Fruit fly (Drosophila melanogaster): ENCODE data around the gene Nrg.

The Nrg gene

dm6 chrX:8541985-8542384 lies 24.8 kb downstream of the Nrg start (continued):
- TF ChIP-seq kah (GFP tag; optimal IDR thresholded peaks at IDR 0.05): no peak
- no peak for TF ChIP-seq BEAF-32 (GFP tag; optimal IDR thresholded peaks at IDR 0.05)
- TF ChIP-seq CG10979 (tag; optimal IDR thresholded peaks at IDR 0.05): peak; percentile 27
- peak; percentile 56 for TF ChIP-seq CG9817 (tag; optimal IDR thresholded peaks at IDR 0.05)
- peak; percentile 54 for TF ChIP-seq CG17385 (GFP tag; optimal IDR thresholded peaks at IDR 0.05)
- TF ChIP-seq CG6791 (GFP tag; IDR thresholded peaks at IDR 0.05; ENCODE audit: partially characterized antibody): no peak
- peak; percentile 16 for TF ChIP-seq CG31365 (tag; optimal IDR thresholded peaks at IDR 0.05)
- peak; percentile 72 for TF ChIP-seq CG11696 (GFP tag; IDR thresholded peaks at IDR 0.05)
- TF ChIP-seq CG9609 (GFP tag; optimal IDR thresholded peaks at IDR 0.05): no peak
- TF ChIP-seq CG13775 (GFP tag; optimal IDR thresholded peaks at IDR 0.05): no peak
- no peak for TF ChIP-seq CG3838 (GFP tag; optimal IDR thresholded peaks at IDR 0.05)
- peak; percentile 36 for TF ChIP-seq Ssrp (tag; optimal IDR thresholded peaks at IDR 0.05)
- TF ChIP-seq Chrac-16 (GFP tag; optimal IDR thresholded peaks at IDR 0.05): no peak
- peak; percentile 27 for TF ChIP-seq Hr3 (GFP tag; optimal IDR thresholded peaks at IDR 0.05)
- TF ChIP-seq Xrp1 (GFP tag; IDR thresholded peaks at IDR 0.05): peak; percentile 61; the same call in 1 of the 2 replicates
- TF ChIP-seq Mrtf (GFP tag; IDR thresholded peaks at IDR 0.05): peak; percentile 47; the same call in 1 of the 3 replicates
- TF ChIP-seq sc (optimal IDR thresholded peaks at IDR 0.05): no peak
- no peak for TF ChIP-seq sc (GFP tag; optimal IDR thresholded peaks at IDR 0.05)
- TF ChIP-seq CHES-1-like (GFP tag; optimal IDR thresholded peaks at IDR 0.05): no peak
- TF ChIP-seq Fer3 (tag; optimal IDR thresholded peaks at IDR 0.05): peak; percentile 71
- TF ChIP-seq maf-S (GFP tag; optimal IDR thresholded peaks at IDR 0.05): no peak
- TF ChIP-seq gt (GFP tag; IDR thresholded peaks at IDR 0.05): no peak
- peak; percentile 56; the same call in 1 of the 2 replicates for TF ChIP-seq sob (GFP tag; IDR thresholded peaks at IDR 0.05)
- peak; percentile 44 for TF ChIP-seq CG13296 (GFP tag; optimal IDR thresholded peaks at IDR 0.05)
- TF ChIP-seq eve (GFP tag; optimal IDR thresholded peaks at IDR 0.05): no peak
- TF ChIP-seq CG9727 (GFP tag; optimal IDR thresholded peaks at IDR 0.05): peak; percentile 30
- peak; percentile 3 for TF ChIP-seq bab2 (GFP tag; optimal IDR thresholded peaks at IDR 0.05)
- TF ChIP-seq luna (GFP tag; optimal IDR thresholded peaks at IDR 0.05): no peak
- peak; percentile 46; the same call in 1 of the 2 replicates for TF ChIP-seq E2f2 (GFP tag; IDR thresholded peaks at IDR 0.05)
- TF ChIP-seq CG13894 (tag; optimal IDR thresholded peaks at IDR 0.05): peak; percentile 67
- peak; percentile 42; the same call in 1 of the 2 replicates for TF ChIP-seq gsb (GFP tag; IDR thresholded peaks at IDR 0.05)
- no peak for TF ChIP-seq CG10431 (GFP tag; optimal IDR thresholded peaks at IDR 0.05)
- TF ChIP-seq chif (GFP tag; optimal IDR thresholded peaks at IDR 0.05): no peak
- TF ChIP-seq so (GFP tag; IDR thresholded peaks at IDR 0.05): no peak
- TF ChIP-seq CG42726 (GFP tag; IDR thresholded peaks at IDR 0.05; ENCODE audit: partially characterized antibody): no peak
- TF ChIP-seq insv (GFP tag; optimal IDR thresholded peaks at IDR 0.05): no peak
- TF ChIP-seq repo (GFP tag; optimal IDR thresholded peaks at IDR 0.05): no peak
- TF ChIP-seq Dek (tag; optimal IDR thresholded peaks at IDR 0.05): peak; percentile 62
- TF ChIP-seq fd102C (GFP tag; optimal IDR thresholded peaks at IDR 0.05): no peak
- TF ChIP-seq gsb-n (tag; optimal IDR thresholded peaks at IDR 0.05): no peak
- peak in 1 of 2 experiments; percentile 71 for TF ChIP-seq Hr51 (GFP tag; optimal IDR thresholded peaks at IDR 0.05)
- peak; percentile 18 for TF ChIP-seq CG13624 (GFP tag; optimal IDR thresholded peaks at IDR 0.05)
- TF ChIP-seq Scr (GFP tag; IDR thresholded peaks at IDR 0.05; ENCODE audit: partially characterized antibody): no peak
- peak; percentile 15 for TF ChIP-seq CG9437 (GFP tag; optimal IDR thresholded peaks at IDR 0.05)
- no peak for TF ChIP-seq h (optimal IDR thresholded peaks at IDR 0.05)
- TF ChIP-seq unc-4 (GFP tag; IDR thresholded peaks at IDR 0.05; ENCODE audit: partially characterized antibody): no peak
- no peak for TF ChIP-seq CG18764 (GFP tag; optimal IDR thresholded peaks at IDR 0.05)
- peak; percentile 74 for TF ChIP-seq CG15269 (tag; optimal IDR thresholded peaks at IDR 0.05)
- no peak for TF ChIP-seq CG31388 (GFP tag; optimal IDR thresholded peaks at IDR 0.05)
